Worm (Caenorhabditis elegans) whole organism, L1 larva: ENCODE results near the gene K11H12.10.

Source experiments
- C34B4.2 ChIP-seq: sonication (generic microtip); optimal IDR thresholded peaks from 2 replicates; lab custom pipeline; 2017; ENCODE audit warnings: mild to moderate bottlenecking, missing genetic modification characterization, missing compliant biosample characterization
- ets-5 ChIP-seq: fragments of 200-800 bp; sonication (Bioruptor generic); IDR thresholded peaks from 2 replicates; pipeline ENCODE4 v1.3.6; 2022; ENCODE audit warnings: missing genetic modification characterization, missing compliant biosample characterization

DNA sequence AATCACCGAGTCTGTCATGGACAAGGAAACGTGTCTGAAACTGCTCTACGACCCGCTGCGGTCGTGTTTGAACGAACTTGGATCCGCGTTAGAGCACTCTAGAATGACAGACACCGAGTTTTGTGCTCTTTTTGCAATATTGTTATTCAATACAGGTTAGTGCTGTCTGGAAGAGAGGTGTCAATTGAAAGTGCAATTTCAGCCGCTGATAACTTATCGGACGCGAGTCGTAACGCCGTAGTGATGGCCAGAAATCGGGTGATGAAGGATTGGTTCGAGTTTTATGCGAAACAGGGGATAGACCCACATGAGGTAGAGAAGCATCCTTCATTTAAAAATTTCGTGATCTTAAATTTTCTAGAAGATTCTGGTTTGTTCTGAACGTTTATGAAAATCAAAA, 44.0 kb upstream of the K11H12.10 start:
- no peak for TF ChIP-seq C34B4.2 (tag; lab: Kevin White, UChicago)
- TF ChIP-seq ets-5 (GFP tag; lab: Robert Waterston, UW): no peak
